Worm (Caenorhabditis elegans): ENCODE results near the gene ZC21.6.

- TF ChIP-seq pha-4 (tag; optimal IDR thresholded peaks at IDR 0.05), result no peak
- TF ChIP-seq snpc-4 (tag; optimal IDR thresholded peaks at IDR 0.05), result no peak
- TF ChIP-seq unc-62 (GFP tag; optimal IDR thresholded peaks at IDR 0.05), result no peak
- no peak for TF ChIP-seq elt-3 (tag; optimal IDR thresholded peaks at IDR 0.05)
- no peak for TF ChIP-seq sptf-1 (tag; optimal IDR thresholded peaks at IDR 0.05)
- TF ChIP-seq blmp-1 (tag; optimal IDR thresholded peaks at IDR 0.05), result no peak
- no peak for TF ChIP-seq nhr-76 (tag; optimal IDR thresholded peaks at IDR 0.05)
- TF ChIP-seq ztf-11 (tag; optimal IDR thresholded peaks at IDR 0.05), result no peak
- TF ChIP-seq unc-120 (tag; optimal IDR thresholded peaks at IDR 0.05; ENCODE audit: poor library complexity, severe bottlenecking), result no peak
- TF ChIP-seq sem-2 (GFP tag; optimal IDR thresholded peaks at IDR 0.05), result no peak
- TF ChIP-seq lsy-2 (tag; optimal IDR thresholded peaks at IDR 0.05), result no peak
- no peak for TF ChIP-seq nhr-28 (tag; optimal IDR thresholded peaks at IDR 0.05)
- TF ChIP-seq mab-5 (tag; optimal IDR thresholded peaks at IDR 0.05), result no peak
These were observed 24.8 kb downstream of the ZC21.6 start for ce11 chrIII:8520589-8520988.

Measured in whole organism, mixed stage, embryonic.